Worm (Caenorhabditis elegans) whole organism, dauer: Measurements from ENCODE around the gene chc-1.

Source experiments
- unc-62 ChIP-seq: sonication (generic microtip); optimal IDR thresholded peaks from 2 replicates; lab custom pipeline; 2017; ENCODE audit warnings: missing biosample characterization, missing genetic modification reagents, missing genetic modification characterization

chc-1 gene

DNA sequence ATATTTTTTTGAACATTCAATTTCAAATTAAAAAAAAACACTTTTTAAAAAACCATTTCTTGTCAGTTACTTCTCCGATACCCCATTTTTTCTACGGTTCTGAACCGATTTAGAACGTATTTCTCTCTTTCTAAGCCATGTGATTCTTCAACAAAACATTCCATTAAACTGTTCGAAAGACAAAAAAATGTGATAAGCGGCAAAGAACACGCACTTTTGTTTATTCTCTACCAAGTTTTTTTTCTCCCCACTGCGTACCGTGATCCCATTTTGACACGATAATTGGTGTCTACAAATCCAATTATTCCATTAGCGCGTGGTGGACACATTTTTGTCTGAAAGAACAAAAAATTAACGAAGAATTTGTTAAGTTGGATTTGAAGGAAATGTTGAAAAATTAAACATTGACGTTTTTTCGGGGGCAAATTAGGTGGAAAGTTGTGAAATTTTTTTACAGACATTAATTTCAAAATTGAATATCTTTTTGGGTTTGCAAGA, 37.8 kb downstream of the chc-1 start:
- no peak for TF ChIP-seq unc-62 (GFP tag; lab: Kevin White, UChicago)

DNA sequence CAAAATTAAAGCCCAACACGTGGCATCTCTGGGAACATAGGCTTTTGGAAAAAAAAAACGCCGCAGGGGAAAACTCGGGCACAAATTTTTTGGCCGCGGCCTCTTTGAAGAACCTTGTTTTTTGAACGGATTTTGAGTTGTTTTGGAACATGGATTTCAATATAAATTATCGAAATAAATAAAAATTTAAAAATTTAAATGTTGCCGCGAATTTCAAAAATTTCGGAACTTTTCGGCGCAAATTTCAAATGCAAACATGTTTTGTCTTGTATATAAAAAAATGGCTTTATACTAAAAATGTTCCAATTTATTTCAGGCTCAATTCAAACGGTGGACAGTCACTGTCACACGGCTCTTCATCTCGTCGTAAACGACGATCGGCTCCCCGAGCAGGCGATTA, 40.4 kb downstream of the chc-1 start:
- no peak for TF ChIP-seq unc-62 (GFP tag; lab: Kevin White, UChicago)

DNA sequence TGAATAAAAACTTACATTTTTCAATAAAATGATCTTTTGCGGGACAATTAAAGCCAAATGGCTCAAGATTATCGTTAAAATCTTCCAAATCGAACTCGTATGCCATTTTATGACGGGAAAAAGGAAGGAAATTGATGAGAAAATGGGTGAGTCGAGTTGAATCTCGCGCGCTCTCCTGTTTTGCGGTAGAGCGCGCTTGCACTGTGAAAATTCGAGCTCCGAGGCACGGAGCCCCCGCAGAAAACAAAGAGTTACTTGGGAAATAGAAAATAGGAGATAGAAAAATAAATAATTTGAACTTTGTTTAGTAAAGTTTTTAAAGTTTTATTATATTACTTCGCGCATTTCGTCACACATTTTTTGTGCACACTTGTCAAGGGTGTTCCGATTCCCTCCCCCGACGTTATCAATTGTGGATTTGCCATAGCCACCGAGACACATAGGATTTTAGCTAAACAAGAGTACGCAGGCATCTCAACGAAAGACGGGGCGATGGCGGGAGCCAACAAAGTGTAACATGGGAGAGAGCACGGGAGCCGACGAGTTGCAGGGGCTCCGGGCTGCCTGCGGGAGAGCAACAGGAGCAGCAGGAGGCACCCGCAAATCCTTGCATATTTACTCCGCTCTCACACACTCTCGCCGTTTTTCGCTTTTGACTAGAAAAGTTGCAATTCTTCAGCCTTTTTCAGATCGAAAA, 45.0 kb downstream of the chc-1 start, which contains the start of the genes div-1 and cor-1:
Gene div-1, minus strand, starts transcription at position 119 of the 697 bp plus-strand sequence.
Gene cor-1, plus strand, starts transcription at position 671 of the 697 bp plus-strand sequence.
- TF ChIP-seq unc-62 (GFP tag; lab: Kevin White, UChicago): no peak

DNA sequence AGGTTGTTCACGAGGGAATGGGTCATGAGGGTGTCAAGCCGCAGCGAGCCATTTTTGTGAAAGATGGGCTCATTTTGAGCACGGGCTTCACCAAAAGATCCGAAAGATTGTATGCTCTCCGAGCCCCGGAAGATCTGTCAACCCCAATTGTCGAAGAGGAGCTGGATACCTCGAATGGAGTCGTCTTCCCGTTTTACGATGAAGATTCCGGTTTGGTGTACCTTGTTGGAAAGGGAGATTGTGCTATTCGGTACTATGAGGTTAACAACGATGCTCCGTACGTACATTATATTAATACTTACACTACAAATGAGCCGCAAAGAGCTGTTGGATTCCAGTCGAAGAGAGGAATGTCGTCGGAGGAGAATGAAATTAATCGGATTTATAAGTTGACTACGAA, 47.5 kb downstream of the chc-1 start:
- TF ChIP-seq unc-62 (GFP tag; lab: Kevin White, UChicago): no peak

DNA sequence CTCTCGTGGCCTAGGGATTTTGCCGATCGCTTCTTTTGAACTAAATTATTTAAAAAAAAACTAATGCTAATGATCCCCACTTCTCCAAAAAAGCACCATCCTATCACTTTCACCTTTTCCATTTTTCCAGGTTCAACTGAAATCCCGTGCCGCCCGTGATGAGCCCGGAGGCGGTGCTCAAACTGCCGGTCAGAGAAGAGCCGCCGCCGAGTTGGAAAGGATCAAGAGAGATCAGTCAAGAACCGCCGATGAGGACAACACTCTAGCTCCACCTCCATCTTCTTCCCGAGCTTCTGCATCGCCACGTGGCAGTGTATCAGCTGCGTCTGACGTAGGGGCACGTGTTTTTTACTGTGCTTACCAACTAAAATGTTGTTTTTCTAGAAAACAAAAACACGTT, 49.7 kb downstream of the chc-1 start:
- no peak for TF ChIP-seq unc-62 (GFP tag; lab: Kevin White, UChicago)

DNA sequence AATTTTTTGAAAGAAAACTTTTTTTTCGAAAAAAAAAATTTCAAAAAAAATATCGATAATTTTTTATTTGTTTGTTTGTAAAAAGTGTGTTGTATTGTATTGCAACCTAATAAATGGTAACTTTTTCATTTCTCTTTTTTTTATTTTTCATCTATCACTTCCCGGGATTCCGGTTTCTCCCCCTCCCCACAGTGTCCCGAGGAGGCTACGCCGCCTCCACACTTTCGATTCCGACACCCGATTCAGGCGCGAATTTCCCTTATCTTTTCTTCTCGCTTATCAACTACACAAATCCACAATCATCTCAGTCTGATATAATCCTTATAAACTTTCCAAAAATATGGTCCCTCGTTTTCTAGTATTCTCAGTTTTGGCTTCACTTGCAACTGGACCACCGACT, 51.0 kb downstream of the chc-1 start, which contains the start of gene R01H10.4:
Gene R01H10.4, plus strand, starts transcription at position 236 of the 400 bp plus-strand sequence.
- TF ChIP-seq unc-62 (GFP tag; lab: Kevin White, UChicago): no peak

DNA sequence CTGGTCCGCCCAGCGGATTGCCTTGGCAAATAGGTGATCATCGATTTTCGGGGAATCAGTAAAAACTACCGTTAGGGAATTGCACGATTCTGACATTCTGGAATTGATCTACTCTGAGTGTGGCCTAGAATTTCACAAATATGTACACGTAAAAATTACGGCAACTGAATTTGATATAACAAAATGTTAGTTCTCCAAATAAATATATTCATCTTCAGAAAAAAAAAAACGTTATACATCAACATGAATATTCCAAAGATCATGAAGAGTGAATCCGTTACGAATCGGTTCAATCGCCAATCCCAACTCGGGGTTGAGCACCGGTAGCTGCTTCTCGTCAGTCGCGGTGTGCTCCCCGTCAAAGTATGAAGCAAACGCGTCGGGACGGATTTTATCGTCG, 55.0 kb downstream of the chc-1 start, which contains the start of gene rip-1:
Gene rip-1, minus strand, starts transcription at position 101 of the 400 bp plus-strand sequence.
- TF ChIP-seq unc-62 (GFP tag; lab: Kevin White, UChicago): no peak
